Worm (Caenorhabditis elegans) whole organism, late embryonic: ENCODE data around the gene egl-5.

Source experiments
- ceh-31 ChIP-seq: sonication (generic microtip); optimal IDR thresholded peaks from 2 replicates; lab custom pipeline; 2016; ENCODE audit warnings: missing genetic modification characterization, missing compliant biosample characterization
- ceh-6 ChIP-seq: fragments of 200-800 bp; sonication (Bioruptor generic); optimal IDR thresholded peaks from 2 replicates; lab custom pipeline; 2018; ENCODE audit warnings: mild to moderate bottlenecking, missing genetic modification characterization, missing compliant biosample characterization
- odd-2 ChIP-seq: sonication (generic microtip); optimal IDR thresholded peaks from 2 replicates; lab custom pipeline; 2017; ENCODE audit warnings: antibody characterized with exemption, mild to moderate bottlenecking, missing genetic modification characterization, missing compliant biosample characterization
- pag-3 ChIP-seq: sonication (generic microtip); optimal IDR thresholded peaks from 2 replicates; lab custom pipeline; 2016; ENCODE audit warnings: missing compliant biosample characterization, missing genetic modification characterization, borderline replicate concordance
- pqm-1 ChIP-seq: sonication (generic microtip); optimal IDR thresholded peaks from 2 replicates; lab custom pipeline; 2016; ENCODE audit warnings: missing genetic modification characterization, missing compliant biosample characterization
- pros-1 ChIP-seq: fragments of 150-350 bp; optimal IDR thresholded peaks from 2 replicates; lab custom pipeline; 2014; ENCODE audit warnings: missing biosample characterization, missing genetic modification reagents, missing genetic modification characterization
- rnt-1 ChIP-seq: sonication (generic microtip); optimal IDR thresholded peaks from 2 replicates; lab custom pipeline; 2016; ENCODE audit warnings: missing genetic modification characterization, missing compliant biosample characterization
- unc-42 ChIP-seq: sonication (generic microtip); optimal IDR thresholded peaks from 2 replicates; lab custom pipeline; 2016; ENCODE audit warnings: missing genotype, missing genetic modification characterization, missing compliant biosample characterization
- unc-86 ChIP-seq: sonication (generic microtip); optimal IDR thresholded peaks from 2 replicates; lab custom pipeline; 2016; ENCODE audit warnings: missing genetic modification characterization, missing compliant biosample characterization

ce11 chrIII:7792970-7793369, 21.2 kb upstream of the egl-5 start:
- TF ChIP-seq odd-2 (no peak), ceh-6 (GFP tag; lab: Kevin White, UChicago) (no peak), pqm-1 (tag; lab: Kevin White, UChicago) (no peak), pag-3 (tag; lab: Kevin White, UChicago) (no peak), rnt-1 (tag; lab: Kevin White, UChicago) (no peak), unc-42 (tag; lab: Kevin White, UChicago) (no peak), pros-1 (no peak), unc-86 (tag; lab: Kevin White, UChicago) (no peak), ceh-31 (tag; lab: Kevin White, UChicago) (no peak)
